Worm (Caenorhabditis elegans): ENCODE data around the gene C02E7.10.

C02E7.10 gene

ce11 chrV:4932814-4933213, at the start of gene C02E7.10:
Gene C02E7.10 (minus strand): TSS chrV:4933045.
- TF ChIP-seq ceh-43 (GFP tag; optimal IDR thresholded peaks at IDR 0.05): no peak
- TF ChIP-seq drap-1 (GFP tag; optimal IDR thresholded peaks at IDR 0.05): no peak
- TF ChIP-seq nhr-237 (tag; optimal IDR thresholded peaks at IDR 0.05): no peak
- no peak for TF ChIP-seq ham-2 (GFP tag; optimal IDR thresholded peaks at IDR 0.05)
- no peak for TF ChIP-seq elt-3 (tag; optimal IDR thresholded peaks at IDR 0.05)
- TF ChIP-seq ces-1 (GFP tag; optimal IDR thresholded peaks at IDR 0.05): no peak

DNA sequence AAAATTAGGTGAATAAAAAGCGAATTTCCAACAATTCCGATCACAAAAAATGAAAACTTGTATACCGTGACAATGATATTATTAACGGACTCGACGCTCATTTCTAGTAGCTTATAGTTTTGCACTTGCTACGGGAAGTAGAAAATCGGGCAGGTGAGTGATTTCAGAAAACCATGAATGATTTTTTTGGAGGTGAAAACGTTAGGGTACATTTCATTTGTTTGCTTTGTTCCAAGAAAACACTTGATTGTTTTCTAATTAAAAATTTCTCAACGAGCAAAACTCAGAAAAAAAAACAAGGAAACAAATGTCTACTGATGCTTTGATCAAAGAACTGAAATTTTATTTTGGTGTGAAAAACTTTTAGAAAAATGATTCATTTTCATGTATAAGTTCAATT, 48.0 kb upstream of the C02E7.10 start, which contains the start of gene srsx-12:
srsx-12 (minus strand) TSS at position 101 of the 400 bp plus-strand sequence.
- TF ChIP-seq ceh-83 (GFP tag; optimal IDR thresholded peaks at IDR 0.05): no peak
- TF ChIP-seq elt-1 (tag; optimal IDR thresholded peaks at IDR 0.05; ENCODE audit: borderline replicate concordance, insufficient read depth): no peak
- no peak for TF ChIP-seq unc-120 (tag; optimal IDR thresholded peaks at IDR 0.05; ENCODE audit: poor library complexity, severe bottlenecking)
- TF ChIP-seq unc-39 (tag; optimal IDR thresholded peaks at IDR 0.05): no peak
- TF ChIP-seq ceh-39 (tag; optimal IDR thresholded peaks at IDR 0.05): no peak
- no peak for TF ChIP-seq elt-3 (tag; optimal IDR thresholded peaks at IDR 0.05)
- no peak for TF ChIP-seq pha-4 (tag; optimal IDR thresholded peaks at IDR 0.05)
- no peak for TF ChIP-seq sptf-1 (tag; optimal IDR thresholded peaks at IDR 0.05)
- no peak for TF ChIP-seq mep-1 (tag; optimal IDR thresholded peaks at IDR 0.05)
- TF ChIP-seq nhr-76 (tag; optimal IDR thresholded peaks at IDR 0.05): no peak
- no peak for TF ChIP-seq unc-62 (GFP tag; optimal IDR thresholded peaks at IDR 0.05)
- no peak for TF ChIP-seq nhr-237 (tag; optimal IDR thresholded peaks at IDR 0.05)
- no peak for TF ChIP-seq ceh-43 (GFP tag; optimal IDR thresholded peaks at IDR 0.05)
- TF ChIP-seq ham-2 (GFP tag; optimal IDR thresholded peaks at IDR 0.05): no peak
- TF ChIP-seq zip-8 (tag; optimal IDR thresholded peaks at IDR 0.05): no peak
- TF ChIP-seq mab-5 (tag; optimal IDR thresholded peaks at IDR 0.05): no peak

- TF ChIP-seq ceh-39 (tag; optimal IDR thresholded peaks at IDR 0.05): no peak
- TF ChIP-seq unc-120 (tag; optimal IDR thresholded peaks at IDR 0.05; ENCODE audit: poor library complexity, severe bottlenecking): no peak
- no peak for TF ChIP-seq lsy-2 (tag; optimal IDR thresholded peaks at IDR 0.05)
- no peak for TF ChIP-seq nhr-76 (tag; optimal IDR thresholded peaks at IDR 0.05)
- TF ChIP-seq ztf-11 (tag; optimal IDR thresholded peaks at IDR 0.05): no peak
- TF ChIP-seq ceh-43 (GFP tag; optimal IDR thresholded peaks at IDR 0.05): no peak
- no peak for TF ChIP-seq lin-13 (tag; optimal IDR thresholded peaks at IDR 0.05)
- no peak for TF ChIP-seq mls-2 (tag; optimal IDR thresholded peaks at IDR 0.05)
- no peak for TF ChIP-seq bed-3 (GFP tag; optimal IDR thresholded peaks at IDR 0.05)
- TF ChIP-seq drap-1 (GFP tag; optimal IDR thresholded peaks at IDR 0.05): no peak
- TF ChIP-seq ces-1 (GFP tag; optimal IDR thresholded peaks at IDR 0.05): no peak
- no peak for TF ChIP-seq mep-1 (tag; optimal IDR thresholded peaks at IDR 0.05)
- TF ChIP-seq nhr-12 (tag; optimal IDR thresholded peaks at IDR 0.05): no peak
- TF ChIP-seq blmp-1 (tag; optimal IDR thresholded peaks at IDR 0.05): no peak
- TF ChIP-seq zip-8 (tag; optimal IDR thresholded peaks at IDR 0.05): no peak
- TF ChIP-seq snpc-4 (tag; optimal IDR thresholded peaks at IDR 0.05): no peak
Observed at ce11 chrV:4980094-4980493, 47.2 kb upstream of the C02E7.10 start.

DNA sequence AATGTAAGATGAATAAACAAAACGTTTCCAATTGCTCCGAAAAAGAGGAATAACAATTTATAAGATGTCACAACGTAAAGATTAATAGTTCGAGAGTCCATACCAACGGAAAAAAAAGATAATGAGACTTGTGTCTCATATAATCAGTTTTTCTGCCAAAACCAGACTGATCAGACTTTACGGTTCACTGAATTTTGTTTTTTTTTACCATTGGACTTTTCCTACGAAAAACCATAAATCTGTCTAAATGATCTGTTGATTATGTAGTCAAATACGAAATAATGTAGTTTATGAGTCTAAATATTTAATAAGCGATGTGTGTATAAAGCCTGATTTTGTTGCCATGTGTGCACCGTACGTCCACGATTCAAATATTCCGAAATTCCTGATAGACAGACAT, 46.2 kb upstream of the C02E7.10 start, which contains the start of gene srsx-11:
srsx-11 (minus strand) TSS at position 101 of the 400 bp plus-strand sequence.
- TF ChIP-seq nhr-237 (tag; optimal IDR thresholded peaks at IDR 0.05) (no peak), nhr-12 (tag; optimal IDR thresholded peaks at IDR 0.05) (no peak), unc-39 (tag; optimal IDR thresholded peaks at IDR 0.05) (no peak), tbx-8 (GFP tag; optimal IDR thresholded peaks at IDR 0.05) (no peak), ceh-39 (tag; optimal IDR thresholded peaks at IDR 0.05) (no peak), blmp-1 (tag; optimal IDR thresholded peaks at IDR 0.05) (no peak)

ce11 chrV:4977539-4977938, 44.7 kb upstream of the C02E7.10 start:
- TF ChIP-seq unc-62 (GFP tag; optimal IDR thresholded peaks at IDR 0.05): no peak
- TF ChIP-seq drap-1 (GFP tag; optimal IDR thresholded peaks at IDR 0.05): no peak
- TF ChIP-seq mep-1 (tag; optimal IDR thresholded peaks at IDR 0.05): no peak
- no peak for TF ChIP-seq tbx-8 (GFP tag; optimal IDR thresholded peaks at IDR 0.05)
- TF ChIP-seq lin-32 (GFP tag; optimal IDR thresholded peaks at IDR 0.05): no peak
- TF ChIP-seq pha-4 (tag; optimal IDR thresholded peaks at IDR 0.05): no peak

ce11 chrV:4975140-4975539, 42.3 kb upstream of the C02E7.10 start, which contains the start of gene F26G5.1:
Gene F26G5.1 (plus strand): TSS chrV:4975478.
- TF ChIP-seq pha-4 (tag; optimal IDR thresholded peaks at IDR 0.05) (no peak), sem-2 (GFP tag; optimal IDR thresholded peaks at IDR 0.05) (no peak), flh-1 (GFP tag; optimal IDR thresholded peaks at IDR 0.05) (no peak), bed-3 (GFP tag; optimal IDR thresholded peaks at IDR 0.05) (no peak), tbx-8 (GFP tag; optimal IDR thresholded peaks at IDR 0.05) (no peak), lsy-2 (tag; optimal IDR thresholded peaks at IDR 0.05) (no peak), ceh-39 (tag; optimal IDR thresholded peaks at IDR 0.05) (no peak), sptf-1 (tag; optimal IDR thresholded peaks at IDR 0.05) (no peak), nhr-28 (tag; optimal IDR thresholded peaks at IDR 0.05) (no peak), nhr-12 (tag; optimal IDR thresholded peaks at IDR 0.05) (no peak), snpc-4 (tag; optimal IDR thresholded peaks at IDR 0.05) (no peak)
